Fruit fly (Drosophila melanogaster) whole organism, pupa: ENCODE data around the gene Fmr1.

ENCODE experiments used
- CG10348 ChIP-seq: fragments of 200-800 bp; sonication (Bioruptor generic); IDR thresholded peaks from 2 replicates; pipeline ENCODE4 v1.3.6; 2022; ENCODE audit warnings: missing biosample characterization, missing genetic modification characterization
- CG12605 ChIP-seq: fragments of 200-800 bp; sonication (Bioruptor generic); IDR thresholded peaks from 2 replicates; pipeline ENCODE4 v1.3.6; 2022; ENCODE audit warnings: missing biosample characterization, missing genetic modification characterization
- CG13204 ChIP-seq: fragments of 200-800 bp; sonication (Bioruptor generic); optimal IDR thresholded peaks from 2 replicates; lab custom pipeline; 2018; ENCODE audit warnings: missing biosample characterization, mild to moderate bottlenecking, missing genetic modification characterization, moderate library complexity
- CG14655 ChIP-seq: fragments of 200-800 bp; sonication (Bioruptor generic); optimal IDR thresholded peaks from 3 replicates; lab custom pipeline; 2017; ENCODE audit warnings: mild to moderate bottlenecking, missing biosample characterization, missing genetic modification reagents, missing genetic modification characterization
- CG15710 ChIP-seq: fragments of 200-800 bp; sonication (Bioruptor generic); optimal IDR thresholded peaks from 2 replicates; lab custom pipeline; 2018; ENCODE audit warnings: missing biosample characterization, mild to moderate bottlenecking, missing genetic modification characterization, moderate library complexity
- CG17806 ChIP-seq: fragments of 200-800 bp; sonication (Bioruptor generic); optimal IDR thresholded peaks from 2 replicates; lab custom pipeline; 2018; ENCODE audit warnings: missing biosample characterization, mild to moderate bottlenecking, missing genetic modification characterization, moderate library complexity
- CG32121 ChIP-seq: fragments of 200-800 bp; sonication (Bioruptor generic); IDR thresholded peaks from 2 replicates; pipeline ENCODE4 v1.3.6; 2022; ENCODE audit warnings: missing biosample characterization, missing genetic modification characterization
- CG34367 ChIP-seq: fragments of 200-800 bp; sonication (Bioruptor generic); optimal IDR thresholded peaks from 2 replicates; lab custom pipeline; 2018; ENCODE audit warnings: missing biosample characterization, mild to moderate bottlenecking, missing genetic modification characterization
- CG4496 ChIP-seq: fragments of 200-800 bp; sonication (Bioruptor generic); IDR thresholded peaks from 3 replicates; pipeline ENCODE4 v1.3.6; 2022; ENCODE audit warnings: missing biosample characterization, missing genetic modification characterization
- CG8159 ChIP-seq: fragments of 200-800 bp; sonication (Bioruptor generic); optimal IDR thresholded peaks from 3 replicates; lab custom pipeline; 2018; ENCODE audit warnings: missing biosample characterization, mild to moderate bottlenecking, missing genetic modification characterization, moderate library complexity
- CG8301 ChIP-seq: fragments of 200-800 bp; sonication (Bioruptor generic); optimal IDR thresholded peaks from 2 replicates; lab custom pipeline; 2018; ENCODE audit warnings: missing biosample characterization, mild to moderate bottlenecking, missing genetic modification characterization
- CG9948 ChIP-seq: fragments of 200-800 bp; sonication (Bioruptor generic); optimal IDR thresholded peaks from 2 replicates; lab custom pipeline; 2018; ENCODE audit warnings: missing biosample characterization, mild to moderate bottlenecking, missing genetic modification characterization, moderate library complexity
- D1 ChIP-seq: fragments of 200-800 bp; sonication (Bioruptor generic); optimal IDR thresholded peaks from 2 replicates; lab custom pipeline; 2018; ENCODE audit warnings: missing biosample characterization, mild to moderate bottlenecking, missing genetic modification characterization, moderate library complexity
- EcR ChIP-seq: fragments of 200-800 bp; sonication (Bioruptor generic); optimal IDR thresholded peaks from 3 replicates; lab custom pipeline; 2019; ENCODE audit warnings: missing biosample characterization, missing genetic modification characterization, mild to moderate bottlenecking, moderate library complexity, missing genetic modification reagents
- Ets98B ChIP-seq: fragments of 200-800 bp; sonication (Bioruptor generic); IDR thresholded peaks from 2 replicates; pipeline ENCODE4 v1.3.6; 2022; ENCODE audit warnings: missing biosample characterization, missing genetic modification characterization
- Pif1A ChIP-seq: fragments of 200-800 bp; sonication (Bioruptor generic); optimal IDR thresholded peaks from 3 replicates; lab custom pipeline; 2016; ENCODE audit warnings: missing biosample characterization, missing genetic modification characterization
- Pif1B ChIP-seq: fragments of 200-800 bp; sonication (Bioruptor generic); optimal IDR thresholded peaks from 3 replicates; lab custom pipeline; 2016; ENCODE audit warnings: missing biosample characterization, missing genetic modification characterization
- Snoo ChIP-seq: fragments of 200-800 bp; sonication (Bioruptor generic); optimal IDR thresholded peaks from 3 replicates; lab custom pipeline; 2017; ENCODE audit warnings: missing biosample characterization, mild to moderate bottlenecking, missing genetic modification characterization, inconsistent platforms
- fd96Ca ChIP-seq: fragments of 200-800 bp; sonication (Bioruptor generic); IDR thresholded peaks from 3 replicates; pipeline ENCODE4 v1.3.6; 2022; ENCODE audit warnings: missing biosample characterization, missing genetic modification characterization
- gl ChIP-seq: fragments of 200-800 bp; sonication (Bioruptor generic); optimal IDR thresholded peaks from 2 replicates; lab custom pipeline; 2018; ENCODE audit warnings: missing biosample characterization, mild to moderate bottlenecking, missing genetic modification characterization
- rn ChIP-seq: fragments of 200-800 bp; sonication (Bioruptor generic); IDR thresholded peaks from 2 replicates; pipeline ENCODE4 v1.3.6; 2022; ENCODE audit warnings: missing biosample characterization, missing genetic modification characterization

The Fmr1 gene

dm6 chr3R:10109938-10110337 is at the start of gene Fmr1:
Fmr1 (minus strand) TSS chr3R:10110121.
- peak; percentile 25 for TF ChIP-seq CG9948 (tag; lab: Kevin White, UChicago)
- no peak for TF ChIP-seq CG13204 (GFP tag; lab: Kevin White, UChicago)
- TF ChIP-seq CG17806 (tag; lab: Kevin White, UChicago) = peak; percentile 14
- TF ChIP-seq CG15710 = peak; percentile 18
- TF ChIP-seq D1 (tag; lab: Kevin White, UChicago) = no peak

- TF ChIP-seq CG15710 (no peak), CG4496 (GFP tag; lab: Robert Waterston, UW) (peak; percentile 84; the same call in 2 of the 3 replicates), CG13204 (GFP tag; lab: Kevin White, UChicago) (no peak), CG32121 (GFP tag; lab: Robert Waterston, UW) (peak; percentile 74), gl (tag; lab: Kevin White, UChicago) (no peak), Pif1B (GFP tag; lab: Kevin White, UChicago) (no peak), fd96Ca (GFP tag; lab: Robert Waterston, UW) (peak; percentile 46; the same call in 1 of the 3 replicates), CG12605 (GFP tag; lab: Robert Waterston, UW) (peak; percentile 56), CG34367 (tag; lab: Kevin White, UChicago) (no peak), CG8301 (tag; lab: Kevin White, UChicago) (peak; percentile 60), Snoo (tag; lab: Kevin White, UChicago) (no peak), CG9948 (tag; lab: Kevin White, UChicago) (no peak), Ets98B (GFP tag; lab: Robert Waterston, UW) (peak; percentile 73), EcR (GFP tag; lab: Kevin White, UChicago) (no peak), Pif1A (GFP tag; lab: Kevin White, UChicago) (no peak), rn (GFP tag; lab: Robert Waterston, UW) (peak; percentile 38; the same call in 1 of the 2 replicates), CG17806 (tag; lab: Kevin White, UChicago) (peak; percentile 35), D1 (tag; lab: Kevin White, UChicago) (no peak)
- TF ChIP-seq, all 21 proteins: peak for 8
Observed at dm6 chr3R:10153957-10154685, 44.2 kb upstream of the Fmr1 start.

DNA sequence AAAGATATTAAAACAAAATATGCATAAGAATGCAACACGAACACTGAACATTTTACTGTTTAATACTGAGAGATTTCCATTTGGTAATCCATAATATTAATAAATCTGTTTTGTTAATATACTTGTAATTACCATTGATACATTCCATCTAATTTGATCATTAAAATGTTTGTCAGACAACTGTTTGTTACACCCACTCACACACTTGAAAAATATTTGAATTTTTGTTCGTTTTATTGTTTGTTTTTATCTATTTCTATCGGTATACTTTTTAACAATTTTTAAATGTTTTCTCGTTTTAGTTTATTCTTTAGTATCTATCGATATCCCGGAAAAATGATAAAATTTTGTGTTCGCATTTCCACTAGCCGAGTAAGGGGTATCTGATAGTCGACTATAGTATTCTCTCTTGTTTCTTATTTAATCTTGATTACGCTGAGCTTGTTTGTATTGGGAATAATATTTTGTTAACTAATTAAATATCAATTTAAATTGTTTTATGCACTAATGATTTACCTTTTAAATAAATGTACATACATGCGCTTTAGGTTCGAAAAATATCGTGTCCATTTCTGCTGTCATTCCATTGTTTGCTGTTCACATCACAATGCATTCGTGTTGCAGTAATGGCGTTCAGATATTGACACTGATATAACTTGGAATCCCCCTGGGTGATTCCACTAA is 42.1 kb upstream of the Fmr1 start, which contains the start of gene CG34303:
Gene CG34303 (minus strand): TSS at position 51 of the 684 bp plus-strand sequence.
- TF ChIP-seq CG4496 (GFP tag; lab: Robert Waterston, UW) = no peak
- TF ChIP-seq CG15710 = no peak
- no peak for TF ChIP-seq Snoo (tag; lab: Kevin White, UChicago)
- TF ChIP-seq Ets98B (GFP tag; lab: Robert Waterston, UW) = no peak
- no peak for TF ChIP-seq D1 (tag; lab: Kevin White, UChicago)
- no peak for TF ChIP-seq CG10348
- TF ChIP-seq CG9948 (tag; lab: Kevin White, UChicago) = no peak
- no peak for TF ChIP-seq CG34367 (tag; lab: Kevin White, UChicago)
- TF ChIP-seq CG8159 = no peak
- no peak for TF ChIP-seq gl (tag; lab: Kevin White, UChicago)
- TF ChIP-seq CG13204 (GFP tag; lab: Kevin White, UChicago) = no peak
- no peak for TF ChIP-seq CG8301 (tag; lab: Kevin White, UChicago)
- no peak for TF ChIP-seq CG12605 (GFP tag; lab: Robert Waterston, UW)

DNA sequence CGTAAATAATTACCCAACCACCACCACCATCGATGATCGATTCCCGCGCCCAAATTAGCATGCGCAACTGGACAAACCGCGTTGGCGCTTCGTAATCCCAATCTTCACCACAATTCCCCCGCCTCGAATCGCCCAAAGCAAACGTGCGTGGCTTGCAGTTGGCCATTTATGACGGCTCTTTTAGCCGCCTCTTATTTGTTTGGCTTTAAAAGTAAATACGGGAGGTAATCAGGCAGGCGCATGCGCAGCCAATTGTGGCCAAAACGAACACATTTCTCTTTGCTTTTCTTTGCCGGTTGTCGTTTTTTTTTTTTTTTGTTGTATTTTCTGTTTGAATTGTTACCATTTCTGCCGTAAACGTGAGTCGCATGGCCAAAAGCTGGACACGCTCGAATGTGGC is 40.6 kb upstream of the Fmr1 start:
- no peak for TF ChIP-seq CG15710

DNA sequence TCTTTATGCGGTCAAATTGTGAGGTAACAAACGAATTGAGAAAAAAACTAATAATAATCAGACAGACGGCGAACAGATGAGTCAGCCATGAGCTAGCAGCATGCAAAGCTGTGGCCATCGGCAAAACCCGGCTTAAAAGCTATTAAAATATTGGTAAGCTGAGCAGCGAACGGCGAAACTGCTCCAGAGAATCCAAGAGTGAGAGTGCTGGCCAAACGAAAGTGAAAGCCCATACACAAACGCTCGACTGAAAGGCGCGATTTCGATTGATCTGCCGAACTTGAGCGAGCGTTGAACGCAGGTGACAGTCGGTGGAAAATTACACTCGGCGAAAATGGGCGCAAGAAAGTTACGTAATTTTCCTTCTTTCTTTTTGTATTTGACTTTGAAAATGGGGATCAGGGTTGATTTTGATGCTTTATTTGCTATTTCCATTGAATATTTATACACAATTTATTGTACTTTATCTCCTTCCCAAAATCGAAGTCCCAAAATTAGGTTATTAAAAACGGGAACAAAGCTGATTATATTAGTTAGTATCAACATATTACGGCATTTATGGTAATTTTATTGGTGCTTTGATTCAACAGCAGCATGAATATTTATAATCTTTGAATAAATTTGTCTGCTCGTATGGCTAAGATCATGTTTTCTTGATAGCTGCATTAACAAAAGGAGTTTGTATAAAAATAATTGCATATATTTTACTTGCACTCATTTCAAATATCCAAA is 39.9 kb upstream of the Fmr1 start:
- no peak for TF ChIP-seq Pif1A (GFP tag; lab: Kevin White, UChicago)
- TF ChIP-seq CG14655 (GFP tag; lab: Kevin White, UChicago) = no peak
- TF ChIP-seq CG4496 (GFP tag; lab: Robert Waterston, UW) = no peak
- no peak for TF ChIP-seq CG8301 (tag; lab: Kevin White, UChicago)
- TF ChIP-seq CG9948 (tag; lab: Kevin White, UChicago) = no peak
- no peak for TF ChIP-seq CG13204 (GFP tag; lab: Kevin White, UChicago)
- no peak for TF ChIP-seq CG34367 (tag; lab: Kevin White, UChicago)
- TF ChIP-seq CG12605 (GFP tag; lab: Robert Waterston, UW) = no peak
- TF ChIP-seq rn (GFP tag; lab: Robert Waterston, UW) = no peak
- TF ChIP-seq CG32121 (GFP tag; lab: Robert Waterston, UW) = no peak
- TF ChIP-seq gl (tag; lab: Kevin White, UChicago) = no peak
